Worm (Caenorhabditis elegans): ENCODE data around the gene C01C4.2.

Gene C01C4.2

ce11 chrX:3714797-3715196 is at the start of gene C01C4.2:
C01C4.2 (plus strand) TSS chrX:3715097.
- TF ChIP-seq nhr-23 (tag; optimal IDR thresholded peaks at IDR 0.05), result no peak
- no peak for TF ChIP-seq ama-1 (optimal IDR thresholded peaks at IDR 0.05)
- TF ChIP-seq nhr-11 (tag; optimal IDR thresholded peaks at IDR 0.05), result no peak
- no peak for TF ChIP-seq tbx-2 (tag; optimal IDR thresholded peaks at IDR 0.05)
- TF ChIP-seq fkh-10 (GFP tag; optimal IDR thresholded peaks at IDR 0.05), result no peak
- TF ChIP-seq eor-1 (tag; optimal IDR thresholded peaks at IDR 0.05), result no peak
- TF ChIP-seq elt-3 (tag; optimal IDR thresholded peaks at IDR 0.05), result no peak
- TF ChIP-seq daf-12 (tag; optimal IDR thresholded peaks at IDR 0.05), result no peak
- TF ChIP-seq ZK546.5 (tag; optimal IDR thresholded peaks at IDR 0.05), result no peak
- no peak for TF ChIP-seq pqm-1 (tag; optimal IDR thresholded peaks at IDR 0.05)
- TF ChIP-seq unc-39 (tag; optimal IDR thresholded peaks at IDR 0.05), result no peak
- TF ChIP-seq nhr-76 (tag; optimal IDR thresholded peaks at IDR 0.05), result no peak

ce11 chrX:3668842-3669241 is 46.1 kb upstream of the C01C4.2 start, which contains the start of gene snet-1:
snet-1 (minus strand) TSS chrX:3668942.
- TF ChIP-seq zag-1 (tag; optimal IDR thresholded peaks at IDR 0.05) (no peak), unc-39 (tag; optimal IDR thresholded peaks at IDR 0.05) (no peak), ztf-11 (tag; optimal IDR thresholded peaks at IDR 0.05) (no peak), elt-2 (tag; optimal IDR thresholded peaks at IDR 0.05) (no peak), daf-12 (tag; optimal IDR thresholded peaks at IDR 0.05) (no peak), ama-1 (optimal IDR thresholded peaks at IDR 0.05) (no peak), elt-1 (tag; optimal IDR thresholded peaks at IDR 0.05) (no peak), unc-62 (GFP tag; optimal IDR thresholded peaks at IDR 0.05) (no peak), fkh-10 (GFP tag; optimal IDR thresholded peaks at IDR 0.05) (no peak), elt-3 (tag; optimal IDR thresholded peaks at IDR 0.05) (no peak), nhr-25 (tag; optimal IDR thresholded peaks at IDR 0.05) (no peak), lin-39 (tag; optimal IDR thresholded peaks at IDR 0.05) (no peak), ceh-9 (tag; optimal IDR thresholded peaks at IDR 0.05) (no peak), R02D3.7 (tag; optimal IDR thresholded peaks at IDR 0.05) (no peak), pha-4 (tag; optimal IDR thresholded peaks at IDR 0.05) (no peak), nhr-77 (tag; optimal IDR thresholded peaks at IDR 0.05) (no peak), nhr-11 (tag; optimal IDR thresholded peaks at IDR 0.05) (no peak), nhr-28 (tag; optimal IDR thresholded peaks at IDR 0.05) (no peak), nhr-12 (tag; optimal IDR thresholded peaks at IDR 0.05) (no peak), lsy-12 (tag; optimal IDR thresholded peaks at IDR 0.05) (no peak)

ce11 chrX:3671998-3672397 is 42.9 kb upstream of the C01C4.2 start, which contains the start of gene C02F12.5:
C02F12.5 (minus strand) TSS chrX:3672098.
- TF ChIP-seq tbx-2 (tag; optimal IDR thresholded peaks at IDR 0.05), result no peak
- TF ChIP-seq elt-2 (tag; optimal IDR thresholded peaks at IDR 0.05), result peak; percentile 33

- TF ChIP-seq mml-1 (tag; optimal IDR thresholded peaks at IDR 0.05) (no peak), egl-5 (tag; optimal IDR thresholded peaks at IDR 0.05) (no peak), ama-1 (optimal IDR thresholded peaks at IDR 0.05) (no peak), pha-4 (tag; optimal IDR thresholded peaks at IDR 0.05) (no peak), nhr-43 (tag; optimal IDR thresholded peaks at IDR 0.05; ENCODE audit: poor library complexity, severe bottlenecking) (no peak), nhr-12 (tag; optimal IDR thresholded peaks at IDR 0.05) (no peak), nhr-67 (tag; optimal IDR thresholded peaks at IDR 0.05) (no peak), snpc-4 (tag; optimal IDR thresholded peaks at IDR 0.05) (no peak), nfya-1 (tag; optimal IDR thresholded peaks at IDR 0.05; ENCODE audit: insufficient read depth) (no peak), nhr-76 (tag; optimal IDR thresholded peaks at IDR 0.05) (no peak), ceh-9 (tag; optimal IDR thresholded peaks at IDR 0.05) (no peak), fos-1 (tag; optimal IDR thresholded peaks at IDR 0.05) (no peak), lin-39 (tag; optimal IDR thresholded peaks at IDR 0.05) (no peak), jun-1 (tag; optimal IDR thresholded peaks at IDR 0.05) (no peak), ZK546.5 (tag; optimal IDR thresholded peaks at IDR 0.05) (no peak), lsy-12 (tag; optimal IDR thresholded peaks at IDR 0.05) (no peak)
Measured at ce11 chrX:3673584-3674108, 41.3 kb upstream of the C01C4.2 start, which contains the start of gene ceh-63. ceh-63 (minus strand) TSS chrX:3674058.
